Worm (Caenorhabditis elegans): ENCODE data around the gene col-72.

DNA sequence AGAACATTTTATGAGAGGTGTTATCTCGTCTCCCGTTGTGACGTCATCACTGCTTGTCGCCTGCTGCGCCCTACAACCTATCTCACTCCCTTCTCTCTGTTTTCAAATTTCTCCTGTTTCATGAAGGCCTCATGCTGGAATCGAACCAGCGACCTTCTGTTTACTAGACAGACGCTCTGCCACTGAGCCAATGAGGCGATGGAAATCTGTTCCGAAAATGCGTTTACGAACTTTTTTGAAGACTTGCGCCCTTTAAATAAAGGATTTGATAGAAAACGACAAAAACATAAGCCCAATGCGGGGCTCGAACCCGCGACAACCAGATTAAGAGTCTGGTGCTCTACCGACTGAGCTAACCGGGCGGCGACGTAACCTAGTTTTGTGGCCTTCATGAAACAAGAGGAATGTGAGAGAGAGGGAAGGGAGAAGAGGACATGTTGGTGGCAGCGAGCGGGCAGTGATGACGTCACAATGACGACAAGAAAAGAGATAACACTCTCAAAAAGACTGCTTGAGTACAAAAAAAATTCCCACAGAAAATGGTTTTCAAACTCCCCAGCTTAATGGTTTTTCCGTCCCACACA lies 4.9 kb downstream of the col-72 start, which contains the start of gene clec-126:
- TF ChIP-seq nhr-237 (tag; optimal IDR thresholded peaks at IDR 0.05): no peak
- TF ChIP-seq nhr-76 (tag; optimal IDR thresholded peaks at IDR 0.05): no peak

Measured in whole organism, L3 larva.